Fruit fly (Drosophila melanogaster): Measurements from ENCODE around the gene CG10650.

Gene CG10650

dm6 chr2L:19021278-19022220 lies 25.8 kb upstream of the CG10650 start (continued):
- TF ChIP-seq tll (GFP tag; optimal IDR thresholded peaks at IDR 0.05) (no peak), stc (GFP tag; IDR thresholded peaks at IDR 0.05) (0 out of 2 replicates have a peak, but pooled peaks have one; percentile 39), pb (GFP tag; optimal IDR thresholded peaks at IDR 0.05) (no peak), Drgx (GFP tag; IDR thresholded peaks at IDR 0.05) (no peak), Gug (GFP tag; IDR thresholded peaks at IDR 0.05) (peak; percentile 53; the same call in 1 of the 4 replicates), knrl (GFP tag; IDR thresholded peaks at IDR 0.05; ENCODE audit: partially characterized antibody) (no peak), slp2 (GFP tag; optimal IDR thresholded peaks at IDR 0.05) (peak; percentile 30), Trl (optimal IDR thresholded peaks at IDR 0.05) (no peak), Trl (GFP tag; optimal IDR thresholded peaks at IDR 0.05) (peak; percentile 6), h (optimal IDR thresholded peaks at IDR 0.05) (no peak), Lim3 (GFP tag; IDR thresholded peaks at IDR 0.05) (no peak), CG2889 (GFP tag; IDR thresholded peaks at IDR 0.05) (peak; percentile 38; the same call in 1 of the 3 replicates), CG7928 (GFP tag; optimal IDR thresholded peaks at IDR 0.05) (peak; percentile 26), esg (GFP tag; conservative IDR thresholded peaks at IDR 0.05) (peak; percentile 74), sna (GFP tag; IDR thresholded peaks at IDR 0.05; ENCODE audit: partially characterized antibody) (no peak), yki (optimal IDR thresholded peaks at IDR 0.05) (no peak), dimm (GFP tag; IDR thresholded peaks at IDR 0.05) (no peak), Nf-YB (GFP tag; optimal IDR thresholded peaks at IDR 0.05) (peak; percentile 58), Jarid2 (GFP tag; optimal IDR thresholded peaks at IDR 0.05) (peak; percentile 41), sr (GFP tag; IDR thresholded peaks at IDR 0.05) (no peak), ara (GFP tag; IDR thresholded peaks at IDR 0.05) (peak; percentile 49; the same call in 1 of the 2 replicates), Med (GFP tag) (peak; percentile 73), Hand (GFP tag; optimal IDR thresholded peaks at IDR 0.05) (peak; percentile 91), CG15696 (tag; optimal IDR thresholded peaks at IDR 0.05) (peak; percentile 8), CG13123 (GFP tag; optimal IDR thresholded peaks at IDR 0.05) (peak; percentile 13), Dll (GFP tag; IDR thresholded peaks at IDR 0.05; ENCODE audit: partially characterized antibody) (no peak), Asciz (GFP tag; optimal IDR thresholded peaks at IDR 0.05) (peak; percentile 72), CG6254 (GFP tag; optimal IDR thresholded peaks at IDR 0.05) (peak; percentile 49), vvl (GFP tag; IDR thresholded peaks at IDR 0.05) (peak; percentile 76), Kr (GFP tag; optimal IDR thresholded peaks at IDR 0.05) (no peak), Sox100B (GFP tag; optimal IDR thresholded peaks at IDR 0.05) (peak; percentile 86), disco-r (GFP tag; optimal IDR thresholded peaks at IDR 0.05) (no peak), en (GFP tag; optimal IDR thresholded peaks at IDR 0.05) (no peak), NK7.1 (GFP tag; optimal IDR thresholded peaks at IDR 0.05) (no peak), CG30403 (GFP tag; optimal IDR thresholded peaks at IDR 0.05) (peak; percentile 80), chif (GFP tag; optimal IDR thresholded peaks at IDR 0.05) (peak; percentile 1 to 50), Oaz (GFP tag; IDR thresholded peaks at IDR 0.05) (no peak), so (GFP tag; IDR thresholded peaks at IDR 0.05) (peak; percentile 78; the same call in 2 of the 3 replicates), wdn (GFP tag; IDR thresholded peaks at IDR 0.05) (peak; percentile 47; the same call in 1 of the 2 replicates), CG10959 (GFP tag; IDR thresholded peaks at IDR 0.05) (no peak), CG32772 (GFP tag; IDR thresholded peaks at IDR 0.05) (no peak), gcm2 (GFP tag; optimal IDR thresholded peaks at IDR 0.05) (no peak), CG31224 (GFP tag; IDR thresholded peaks at IDR 0.05) (no peak), inv (GFP tag; IDR thresholded peaks at IDR 0.05; ENCODE audit: partially characterized antibody) (no peak), CG31388 (GFP tag; optimal IDR thresholded peaks at IDR 0.05) (no peak), nau (GFP tag; optimal IDR thresholded peaks at IDR 0.05) (peak; percentile 67), CG1602 (GFP tag; optimal IDR thresholded peaks at IDR 0.05) (peak; percentile 68), CG13894 (tag; optimal IDR thresholded peaks at IDR 0.05) (peak; percentile 55), Xrp1 (GFP tag; IDR thresholded peaks at IDR 0.05) (peak; percentile 79), CoRest (tag; optimal IDR thresholded peaks at IDR 0.05) (peak; percentile 89)

Data from whole organism, embryonic.